Fruit fly (Drosophila melanogaster) whole organism, embryonic: ENCODE measurements around the gene CG14205.

Experiments
- Atf6 ChIP-seq: fragments of 200-800 bp; sonication (Bioruptor generic); IDR thresholded peaks from 2 replicates; pipeline ENCODE4 v1.3.6; 2022; ENCODE audit warnings: missing biosample characterization, missing genetic modification characterization
- CG12071 ChIP-seq: fragments of 200-800 bp; sonication (Bioruptor generic); optimal IDR thresholded peaks from 3 replicates; lab custom pipeline; 2018; ENCODE audit warnings: missing biosample characterization, mild to moderate bottlenecking, missing genetic modification characterization
- CG12769 ChIP-seq: fragments of 200-800 bp; sonication (Bioruptor generic); optimal IDR thresholded peaks from 2 replicates; lab custom pipeline; 2019; ENCODE audit warnings: missing biosample characterization, mild to moderate bottlenecking, missing genetic modification characterization, moderate library complexity
- CG17829 ChIP-seq: fragments of 200-800 bp; optimal IDR thresholded peaks from 2 replicates; lab custom pipeline; 2019; ENCODE audit warnings: missing biosample characterization, mild to moderate bottlenecking, missing genetic modification characterization, moderate library complexity
- CG3065 ChIP-seq: fragments of 200-800 bp; sonication (Bioruptor generic); optimal IDR thresholded peaks from 2 replicates; lab custom pipeline; 2016; ENCODE audit warnings: missing biosample characterization, missing genetic modification characterization
- CG31441 ChIP-seq: fragments of 200-800 bp; sonication (Bioruptor generic); IDR thresholded peaks from 2 replicates; pipeline ENCODE4 v1.3.6; 2022; ENCODE audit warnings: missing biosample characterization, missing genetic modification characterization
- CG34376 ChIP-seq: fragments of 200-800 bp; sonication (Bioruptor generic); optimal IDR thresholded peaks from 2 replicates; lab custom pipeline; 2018; ENCODE audit warnings: missing biosample characterization, mild to moderate bottlenecking, missing genetic modification characterization
- CG3838 ChIP-seq: fragments of 200-800 bp; sonication (Bioruptor generic); optimal IDR thresholded peaks from 3 replicates; lab custom pipeline; 2016; ENCODE audit warnings: missing biosample characterization, missing genetic modification characterization
- CG4820 ChIP-seq: fragments of 200-800 bp; sonication (Bioruptor generic); optimal IDR thresholded peaks from 3 replicates; lab custom pipeline; 2016; ENCODE audit warnings: missing biosample characterization, missing genetic modification characterization
- CG5180 ChIP-seq: fragments of 200-800 bp; sonication (Bioruptor generic); optimal IDR thresholded peaks from 3 replicates; lab custom pipeline; 2017; ENCODE audit warnings: missing biosample characterization, missing genetic modification characterization, mild to moderate bottlenecking, moderate library complexity, missing genetic modification reagents
- CG7357 ChIP-seq: fragments of 200-800 bp; sonication (Bioruptor generic); IDR thresholded peaks from 3 replicates; pipeline ENCODE4 v1.3.6; 2022; ENCODE audit warnings: missing biosample characterization, missing genetic modification characterization
- CG8290 ChIP-seq, 3 experiments: fragments of 200-800 bp; sonication (Bioruptor generic); optimal IDR thresholded peaks; 2 replicates each; lab custom pipeline; 2016 to 2019; ENCODE audit warnings: missing biosample characterization in 3 of 3, missing genetic modification characterization in 3 of 3, mild to moderate bottlenecking in 2 of 3, moderate library complexity in 1 of 3
- CG8478 ChIP-seq: fragments of >200 bp; optimal IDR thresholded peaks from 2 replicates; lab custom pipeline; 2018
- CG9797 ChIP-seq: fragments of 200-800 bp; sonication (Bioruptor generic); optimal IDR thresholded peaks from 3 replicates; lab custom pipeline; 2018; ENCODE audit warnings: missing biosample characterization, mild to moderate bottlenecking, missing genetic modification characterization
- CkIIα-i1 ChIP-seq: fragments of 200-800 bp; sonication (Bioruptor generic); IDR thresholded peaks from 2 replicates; pipeline ENCODE4 v1.3.6; 2022; ENCODE audit warnings: missing biosample characterization, missing genetic modification characterization
- D ChIP-seq, 2 experiments: fragments of 200-800 bp in 1 of 2; fragments of >200 bp in 1 of 2; sonication (Bioruptor generic) in 1 of 2; optimal IDR thresholded peaks; 2 replicates in 1 of 2; 3 replicates in 1 of 2; lab custom pipeline; 2017; ENCODE audit warnings: mild to moderate bottlenecking in 1 of 2, missing biosample characterization in 1 of 2, missing genetic modification characterization in 1 of 2, missing genetic modification reagents in 1 of 2
- Dref ChIP-seq: fragments of 200-800 bp; sonication (Bioruptor generic); IDR thresholded peaks from 2 replicates; pipeline ENCODE4 v1.3.6; 2022; ENCODE audit warnings: missing biosample characterization, missing genetic modification characterization
- E2f2 ChIP-seq: fragments of 200-800 bp; sonication (Bioruptor generic); IDR thresholded peaks from 2 replicates; pipeline ENCODE4 v1.3.6; 2022; ENCODE audit warnings: missing biosample characterization, missing genetic modification characterization
- Eip74EF ChIP-seq, 2 experiments: fragments of 200-800 bp in 1 of 2; fragments of >200 bp in 1 of 2; sonication (Bioruptor generic) in 1 of 2; optimal IDR thresholded peaks; 2 replicates each; lab custom pipeline; 2017 to 2019; ENCODE audit warnings: missing biosample characterization in 2 of 2, missing genetic modification characterization in 2 of 2, mild to moderate bottlenecking in 1 of 2, moderate library complexity in 1 of 2
- Fer2 ChIP-seq: fragments of 200-800 bp; sonication (Bioruptor generic); optimal IDR thresholded peaks from 2 replicates; lab custom pipeline; 2018; ENCODE audit warnings: missing biosample characterization, mild to moderate bottlenecking, missing genetic modification characterization, moderate library complexity
- Hey ChIP-seq: fragments of 200-800 bp; sonication (Bioruptor generic); optimal IDR thresholded peaks from 3 replicates; lab custom pipeline; 2018; ENCODE audit warnings: missing biosample characterization, mild to moderate bottlenecking, missing genetic modification characterization
- Hmx ChIP-seq: fragments of 200-800 bp; sonication (Bioruptor generic); optimal IDR thresholded peaks from 2 replicates; lab custom pipeline; 2016; ENCODE audit warnings: missing biosample characterization, missing genetic modification characterization
- Hr3 ChIP-seq: fragments of 200-800 bp; sonication (Bioruptor generic); optimal IDR thresholded peaks from 3 replicates; lab custom pipeline; 2016; ENCODE audit warnings: missing biosample characterization, missing genetic modification characterization
- Jarid2 ChIP-seq: fragments of 200-800 bp; sonication (Bioruptor generic); optimal IDR thresholded peaks from 3 replicates; lab custom pipeline; 2017; ENCODE audit warnings: mild to moderate bottlenecking, missing biosample characterization, missing genetic modification reagents, missing genetic modification characterization
- Rfx ChIP-seq: fragments of 200-800 bp; sonication (Bioruptor generic); IDR thresholded peaks from 2 replicates; pipeline ENCODE4 v1.3.6; 2022; ENCODE audit warnings: missing biosample characterization, missing genetic modification characterization
- Stat92E ChIP-seq, 3 experiments: fragments of >200 bp in 2 of 3; fragments of 200-800 bp in 1 of 3; sonication (Bioruptor generic) in 1 of 3; optimal IDR thresholded peaks; 2 replicates each; lab custom pipeline; 2017 to 2019; ENCODE audit warnings: missing biosample characterization in 3 of 3, missing genetic modification characterization in 3 of 3, mild to moderate bottlenecking in 1 of 3, moderate library complexity in 1 of 3
- TFAM ChIP-seq: fragments of 200-800 bp; sonication (Bioruptor generic); optimal IDR thresholded peaks from 2 replicates; lab custom pipeline; 2017; ENCODE audit warnings: missing biosample characterization, missing genetic modification characterization, inconsistent platforms
- ac ChIP-seq: fragments of 200-800 bp; sonication (Bioruptor generic); optimal IDR thresholded peaks from 3 replicates; lab custom pipeline; 2017; ENCODE audit warnings: missing biosample characterization, mild to moderate bottlenecking, missing genetic modification characterization
- bbx ChIP-seq: fragments of 200-800 bp; sonication (Bioruptor generic); IDR thresholded peaks from 2 replicates; pipeline ENCODE4 v1.3.6; 2022; ENCODE audit warnings: missing biosample characterization, missing genetic modification characterization; ENCODE audit not compliant: partially characterized antibody
- cad ChIP-seq: fragments of >200 bp; optimal IDR thresholded peaks from 2 replicates; lab custom pipeline; 2017; ENCODE audit warnings: missing biosample characterization, missing genetic modification characterization
- crc ChIP-seq: fragments of 200-800 bp; sonication (Bioruptor generic); optimal IDR thresholded peaks from 2 replicates; lab custom pipeline; 2016; ENCODE audit warnings: missing biosample characterization, missing genetic modification characterization
- dan ChIP-seq: fragments of 200-800 bp; sonication (Bioruptor generic); IDR thresholded peaks from 2 replicates; pipeline ENCODE4 v1.3.6; 2022; ENCODE audit warnings: missing biosample characterization, missing genetic modification characterization
- dimm ChIP-seq: fragments of 200-800 bp; sonication (Bioruptor generic); IDR thresholded peaks from 2 replicates; pipeline ENCODE4 v1.3.6; 2022; ENCODE audit warnings: missing biosample characterization, missing genetic modification characterization
- ftz-f1 ChIP-seq: fragments of 200-800 bp; sonication (Bioruptor generic); optimal IDR thresholded peaks from 2 replicates; lab custom pipeline; 2016; ENCODE audit warnings: missing biosample characterization, missing genetic modification characterization
- gcm2 ChIP-seq: fragments of 200-800 bp; sonication (Bioruptor generic); optimal IDR thresholded peaks from 2 replicates; lab custom pipeline; 2016; ENCODE audit warnings: missing biosample characterization, missing genetic modification characterization
- gem ChIP-seq: fragments of 200-800 bp; sonication (Bioruptor generic); optimal IDR thresholded peaks from 2 replicates; lab custom pipeline; 2019; ENCODE audit warnings: missing biosample characterization, mild to moderate bottlenecking, missing genetic modification characterization, moderate library complexity
- insv ChIP-seq, 2 experiments: fragments of 200-800 bp; sonication (Bioruptor generic); optimal IDR thresholded peaks; 3 replicates each; lab custom pipeline; 2016 to 2018; ENCODE audit warnings: missing biosample characterization in 2 of 2, missing genetic modification characterization in 2 of 2
- kay ChIP-seq: fragments of 200-800 bp; sonication (Bioruptor generic); optimal IDR thresholded peaks from 2 replicates; lab custom pipeline; 2016; ENCODE audit warnings: missing biosample characterization, missing genetic modification characterization
- knrl ChIP-seq: fragments of 200-800 bp; sonication (Bioruptor generic); IDR thresholded peaks from 3 replicates; pipeline ENCODE4 v1.3.6; 2022; ENCODE audit warnings: missing biosample characterization, missing genetic modification characterization; ENCODE audit not compliant: partially characterized antibody
- lab ChIP-seq: fragments of 200-800 bp; sonication (Bioruptor generic); optimal IDR thresholded peaks from 3 replicates; lab custom pipeline; 2017; ENCODE audit warnings: missing biosample characterization, missing genetic modification characterization, mild to moderate bottlenecking, moderate library complexity, missing genetic modification reagents
- lmd ChIP-seq: fragments of 200-800 bp; sonication (Bioruptor generic); IDR thresholded peaks from 2 replicates; pipeline ENCODE4 v1.3.6; 2022; ENCODE audit warnings: missing biosample characterization, missing genetic modification characterization
- luna ChIP-seq: fragments of 200-800 bp; sonication (Bioruptor generic); optimal IDR thresholded peaks from 2 replicates; lab custom pipeline; 2016; ENCODE audit warnings: missing biosample characterization, missing genetic modification characterization
- maf-S ChIP-seq: fragments of 200-800 bp; sonication (Bioruptor generic); optimal IDR thresholded peaks from 2 replicates; lab custom pipeline; 2016; ENCODE audit warnings: missing biosample characterization, missing genetic modification characterization
- rib ChIP-seq: fragments of 200-800 bp; sonication (Bioruptor generic); IDR thresholded peaks from 2 replicates; pipeline ENCODE4 v1.3.6; 2022; ENCODE audit warnings: missing biosample characterization, missing genetic modification characterization
- scrt ChIP-seq: fragments of 200-800 bp; sonication (Bioruptor generic); optimal IDR thresholded peaks from 2 replicates; lab custom pipeline; 2018; ENCODE audit warnings: missing biosample characterization, mild to moderate bottlenecking, missing genetic modification characterization, moderate library complexity
- sisA ChIP-seq: fragments of 200-800 bp; sonication (Bioruptor generic); IDR thresholded peaks from 2 replicates; pipeline ENCODE4 v1.3.6; 2022; ENCODE audit warnings: missing biosample characterization, missing genetic modification characterization
- sug ChIP-seq: fragments of 200-800 bp; optimal IDR thresholded peaks from 2 replicates; lab custom pipeline; 2019; ENCODE audit warnings: missing biosample characterization, mild to moderate bottlenecking, missing genetic modification characterization, moderate library complexity
- twi ChIP-seq: fragments of 200-800 bp; optimal IDR thresholded peaks from 2 replicates; lab custom pipeline; 2019; ENCODE audit warnings: missing biosample characterization, mild to moderate bottlenecking, missing genetic modification characterization, moderate library complexity
- tx ChIP-seq: fragments of 200-800 bp; sonication (Bioruptor generic); optimal IDR thresholded peaks from 2 replicates; lab custom pipeline; 2016; ENCODE audit warnings: missing biosample characterization, missing genetic modification characterization
- zen ChIP-seq: fragments of 200-800 bp; sonication (Bioruptor generic); optimal IDR thresholded peaks from 3 replicates; lab custom pipeline; 2018; ENCODE audit warnings: missing biosample characterization, mild to moderate bottlenecking, missing genetic modification characterization, moderate library complexity
- zfh2 ChIP-seq: fragments of 200-800 bp; sonication (Bioruptor generic); optimal IDR thresholded peaks from 2 replicates; lab custom pipeline; 2016; ENCODE audit warnings: missing biosample characterization, missing genetic modification characterization

Gene CG14205

dm6 chrX:19605915-19606314 is 13.5 kb downstream of the CG14205 start (continued):
- 0 out of 2 replicates have a peak, but pooled peaks have one; percentile 15 for TF ChIP-seq Dref (GFP tag; lab: Robert Waterston, UW)
- no peak for TF ChIP-seq Hr3 (GFP tag; lab: Kevin White, UChicago)
- no peak for TF ChIP-seq dimm (GFP tag; lab: Robert Waterston, UW)
- no peak for TF ChIP-seq ac (GFP tag; lab: Kevin White, UChicago)
- peak; percentile 80 for TF ChIP-seq kay (GFP tag; lab: Kevin White, UChicago)
- TF ChIP-seq gem (tag; lab: Kevin White, UChicago), result no peak
- TF ChIP-seq rib, result no peak
- TF ChIP-seq CG4820 (GFP tag; lab: Kevin White, UChicago), result no peak
- no peak for TF ChIP-seq TFAM (GFP tag; lab: Kevin White, UChicago)
- no peak for TF ChIP-seq sisA (GFP tag; lab: Robert Waterston, UW)
- TF ChIP-seq Jarid2 (GFP tag; lab: Kevin White, UChicago), result no peak
- TF ChIP-seq Stat92E (GFP tag; optimal IDR thresholded peaks at IDR 0.05; lab: Kevin White, UChicago), result no peak
- TF ChIP-seq Atf6 (GFP tag; lab: Robert Waterston, UW), result no peak
- no peak for TF ChIP-seq gcm2 (GFP tag; lab: Kevin White, UChicago)
- no peak for TF ChIP-seq dan (GFP tag; lab: Robert Waterston, UW)
- no peak for TF ChIP-seq zen (tag; lab: Kevin White, UChicago)
- no peak for TF ChIP-seq Hmx (GFP tag; lab: Kevin White, UChicago)
- TF ChIP-seq CG34376 (GFP tag; lab: Kevin White, UChicago), result peak; percentile 0
- no peak for TF ChIP-seq CG3065 (GFP tag; lab: Kevin White, UChicago)
- TF ChIP-seq Hey (tag; lab: Kevin White, UChicago), result no peak
- TF ChIP-seq CkIIα-i1 (GFP tag; lab: Robert Waterston, UW), result no peak
- TF ChIP-seq CG17829 (tag; lab: Kevin White, UChicago), result no peak
- TF ChIP-seq lab (GFP tag; lab: Kevin White, UChicago), result peak; percentile 11
- peak; percentile 83 for TF ChIP-seq CG12769 (tag; lab: Kevin White, UChicago)
- TF ChIP-seq maf-S (GFP tag; lab: Kevin White, UChicago), result no peak
- no peak for TF ChIP-seq Eip74EF (GFP tag; optimal IDR thresholded peaks at IDR 0.05; lab: Kevin White, UChicago)
- TF ChIP-seq CG5180 (GFP tag; lab: Kevin White, UChicago), result no peak
- peak; percentile 68 for TF ChIP-seq sug (tag; lab: Kevin White, UChicago)
- no peak for TF ChIP-seq CG12071 (GFP tag; lab: Kevin White, UChicago)
- TF ChIP-seq Rfx (GFP tag; lab: Robert Waterston, UW), result 0 out of 2 replicates have a peak, but pooled peaks have one; percentile 49
- TF ChIP-seq luna (GFP tag; lab: Kevin White, UChicago), result no peak
- no peak for TF ChIP-seq zfh2 (GFP tag; lab: Kevin White, UChicago)
- TF ChIP-seq CG7357 (GFP tag; lab: Robert Waterston, UW), result no peak
- no peak for TF ChIP-seq crc (GFP tag; lab: Kevin White, UChicago)
- no peak for TF ChIP-seq E2f2
- TF ChIP-seq CG9797 (GFP tag; lab: Kevin White, UChicago), result no peak
- TF ChIP-seq insv (GFP tag; optimal IDR thresholded peaks at IDR 0.05; lab: Kevin White, UChicago), result no peak
- TF ChIP-seq CG3838 (GFP tag; lab: Kevin White, UChicago), result no peak
- TF ChIP-seq CG8290 (GFP tag; optimal IDR thresholded peaks at IDR 0.05; lab: Kevin White, UChicago), result no peak
- peak in 1 of 2 experiments; percentile 40 for TF ChIP-seq CG8290 (tag; optimal IDR thresholded peaks at IDR 0.05; lab: Kevin White, UChicago)
- no peak for TF ChIP-seq Fer2 (tag; lab: Kevin White, UChicago)
- no peak for TF ChIP-seq D (optimal IDR thresholded peaks at IDR 0.05; lab: Kevin White, UChicago)
- TF ChIP-seq D (GFP tag; optimal IDR thresholded peaks at IDR 0.05; lab: Kevin White, UChicago), result no peak
- TF ChIP-seq knrl (GFP tag; lab: Robert Waterston, UW), result no peak
- no peak for TF ChIP-seq cad (GFP tag; lab: Kevin White, UChicago)
- no peak for TF ChIP-seq tx
- TF ChIP-seq CG31441 (GFP tag; lab: Robert Waterston, UW), result no peak
- TF ChIP-seq CG8478 (lab: Kevin White, UChicago), result no peak
- TF ChIP-seq twi (tag; lab: Kevin White, UChicago), result peak; percentile 91
- no peak for TF ChIP-seq scrt (GFP tag; lab: Kevin White, UChicago)
- TF ChIP-seq bbx (GFP tag; lab: Robert Waterston, UW), result 0 out of 2 replicates have a peak, but pooled peaks have one; percentile 20
- no peak for TF ChIP-seq ftz-f1 (GFP tag; lab: Kevin White, UChicago)
- no peak for TF ChIP-seq lmd (GFP tag; lab: Robert Waterston, UW)
